Fruit fly (Drosophila melanogaster): ENCODE results near the gene Boh1.

DNA sequence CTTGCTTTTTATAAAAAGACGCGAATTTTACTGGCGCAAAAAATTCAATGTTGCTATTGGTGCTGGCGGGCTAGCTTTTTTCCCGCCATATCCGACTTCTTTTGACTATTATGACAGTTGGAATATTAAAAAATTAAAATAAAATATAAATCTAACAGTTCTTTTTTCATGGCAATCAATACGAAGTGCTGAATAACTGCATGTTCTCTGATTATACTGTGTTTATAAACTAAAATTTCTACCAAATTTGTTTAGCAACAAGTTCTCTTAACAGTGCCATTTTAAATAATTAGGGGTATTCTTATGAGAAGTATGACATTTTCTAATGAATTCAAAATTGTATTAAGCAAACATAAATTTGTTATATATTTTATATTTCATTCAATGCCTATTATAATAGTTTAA is at the start of gene Boh1:
- TF ChIP-seq CG32121 (GFP tag; IDR thresholded peaks at IDR 0.05) (no peak), fd96Ca (GFP tag; IDR thresholded peaks at IDR 0.05) (no peak)
